Fruit fly (Drosophila melanogaster) whole organism, embryonic: ENCODE results near the gene CG34353.

Source experiments
- CG6254 ChIP-seq: fragments of 200-800 bp; sonication (Bioruptor generic); optimal IDR thresholded peaks from 3 replicates; lab custom pipeline; 2017; ENCODE audit warnings: mild to moderate bottlenecking, missing biosample characterization, missing genetic modification reagents, missing genetic modification characterization
- eyg ChIP-seq: fragments of 200-800 bp; sonication (Bioruptor generic); optimal IDR thresholded peaks from 3 replicates; lab custom pipeline; 2016; ENCODE audit warnings: missing biosample characterization, missing genetic modification characterization
- nom ChIP-seq: fragments of 200-800 bp; sonication (Bioruptor generic); optimal IDR thresholded peaks from 2 replicates; lab custom pipeline; 2017; ENCODE audit warnings: missing biosample characterization, missing genetic modification characterization, mild to moderate bottlenecking, moderate library complexity, missing genetic modification reagents
- tup ChIP-seq: fragments of 200-800 bp; sonication (Bioruptor generic); optimal IDR thresholded peaks from 2 replicates; lab custom pipeline; 2016; ENCODE audit warnings: missing biosample characterization, mild to moderate bottlenecking, missing genetic modification characterization, moderate library complexity

DNA sequence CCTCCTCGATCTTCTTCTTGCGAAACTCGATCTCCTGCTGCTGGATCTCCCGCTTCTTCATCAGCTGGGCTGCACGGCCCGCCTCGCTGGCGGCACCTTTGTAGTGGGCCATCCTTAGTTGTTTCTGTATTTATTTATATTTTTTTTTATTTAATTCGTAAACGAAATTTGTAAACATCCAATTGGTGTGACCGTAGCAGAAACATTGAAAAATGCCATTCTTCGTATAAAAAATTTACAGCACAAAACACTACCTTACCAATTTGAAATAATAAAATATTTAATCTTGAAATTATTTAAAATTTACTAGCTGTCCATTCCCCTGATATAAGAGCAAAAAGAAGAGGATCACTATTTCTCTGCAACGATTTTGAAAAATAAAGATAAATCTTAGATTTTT lies 15.2 kb upstream of the CG34353 start, which contains the start of gene CG12259:
- TF ChIP-seq CG6254 (GFP tag; lab: Kevin White, UChicago) = no peak
- TF ChIP-seq tup (GFP tag; lab: Kevin White, UChicago) = no peak
- no peak for TF ChIP-seq nom
- no peak for TF ChIP-seq eyg (GFP tag; lab: Kevin White, UChicago)
